Fruit fly (Drosophila melanogaster): ENCODE results near the gene CG32459.
A peak's percentile ranks its signal among the peaks of the same experiment; 100 is the strongest.

The CG32459 gene

dm6 chr3L:22851172-22852128 lies 4.4 kb downstream of the CG32459 start (continued):
- TF ChIP-seq achi (GFP tag; optimal IDR thresholded peaks at IDR 0.05) (peak; percentile 54), CG15336 (GFP tag; IDR thresholded peaks at IDR 0.05) (peak; percentile 38; the same call in 1 of the 2 replicates), CG6854 (GFP tag; optimal IDR thresholded peaks at IDR 0.05) (peak; percentile 90), CG34406 (GFP tag; optimal IDR thresholded peaks at IDR 0.05) (peak; percentile 61), Sox15 (GFP tag; optimal IDR thresholded peaks at IDR 0.05) (no peak), Hr4 (GFP tag; optimal IDR thresholded peaks at IDR 0.05) (no peak), CG3032 (tag; optimal IDR thresholded peaks at IDR 0.05) (peak; percentile 77), acj6 (GFP tag; optimal IDR thresholded peaks at IDR 0.05) (peak; percentile 6), Smox (GFP tag; optimal IDR thresholded peaks at IDR 0.05) (no peak), Blimp-1 (GFP tag; optimal IDR thresholded peaks at IDR 0.05) (peak; percentile 97), pdm3 (GFP tag; optimal IDR thresholded peaks at IDR 0.05) (peak; percentile 58)

dm6 chr3L:22848940-22849339 lies 6.9 kb downstream of the CG32459 start:
- peak; percentile 86 for TF ChIP-seq dsx (GFP tag; optimal IDR thresholded peaks at IDR 0.05; ENCODE audit: poor library complexity, severe bottlenecking)
- TF ChIP-seq CG11294 (GFP tag; IDR thresholded peaks at IDR 0.05) = no peak

- TF ChIP-seq Sox15 (GFP tag; optimal IDR thresholded peaks at IDR 0.05) (no peak), CG16779 (tag; optimal IDR thresholded peaks at IDR 0.05) (peak; percentile 27), CG34406 (GFP tag; optimal IDR thresholded peaks at IDR 0.05) (no peak), Hr4 (GFP tag; optimal IDR thresholded peaks at IDR 0.05) (no peak), CG10669 (GFP tag; optimal IDR thresholded peaks at IDR 0.05) (peak; percentile 3), esn (GFP tag; optimal IDR thresholded peaks at IDR 0.05) (no peak), CG8319 (GFP tag; optimal IDR thresholded peaks at IDR 0.05) (no peak), vri (GFP tag; optimal IDR thresholded peaks at IDR 0.05) (peak; percentile 10), ss (GFP tag; optimal IDR thresholded peaks at IDR 0.05) (peak; percentile 54 to 57), CG6854 (GFP tag; optimal IDR thresholded peaks at IDR 0.05) (peak; percentile 37), eg (GFP tag; IDR thresholded peaks at IDR 0.05) (peak; percentile 40; the same call in 2 of the 3 replicates), dsx (GFP tag; optimal IDR thresholded peaks at IDR 0.05; ENCODE audit: poor library complexity, severe bottlenecking) (peak; percentile 63), CG11902 (GFP tag; optimal IDR thresholded peaks at IDR 0.05) (no peak), fd85E (GFP tag; optimal IDR thresholded peaks at IDR 0.05) (no peak), achi (GFP tag; optimal IDR thresholded peaks at IDR 0.05) (peak; percentile 14), CG31627 (GFP tag; optimal IDR thresholded peaks at IDR 0.05) (no peak), Ets21C (GFP tag; optimal IDR thresholded peaks at IDR 0.05) (no peak), CG6808 (GFP tag; optimal IDR thresholded peaks at IDR 0.05) (peak; percentile 64), CG1621 (tag; optimal IDR thresholded peaks at IDR 0.05) (no peak), net (GFP tag; optimal IDR thresholded peaks at IDR 0.05) (peak; percentile 25), CG3919 (GFP tag; optimal IDR thresholded peaks at IDR 0.05) (peak; percentile 1), CG6792 (GFP tag; optimal IDR thresholded peaks at IDR 0.05) (no peak), CG6163 (GFP tag; IDR thresholded peaks at IDR 0.05) (0 out of 3 replicates have a peak, but pooled peaks have one; percentile 23), Sox102F (GFP tag; optimal IDR thresholded peaks at IDR 0.05) (no peak), Hr39 (GFP tag; optimal IDR thresholded peaks at IDR 0.05) (no peak), Smox (GFP tag; optimal IDR thresholded peaks at IDR 0.05) (no peak), Sox14 (GFP tag; optimal IDR thresholded peaks at IDR 0.05) (peak; percentile 9), CG15336 (GFP tag; IDR thresholded peaks at IDR 0.05) (no peak), Eip78C (GFP tag) (peak; percentile 82), CG8119 (GFP tag; IDR thresholded peaks at IDR 0.05) (0 out of 3 replicates have a peak, but pooled peaks have one; percentile 19), CG8632 (GFP tag; optimal IDR thresholded peaks at IDR 0.05) (no peak), Eip93F (GFP tag; optimal IDR thresholded peaks at IDR 0.05) (no peak), fkh (GFP tag; optimal IDR thresholded peaks at IDR 0.05) (no peak), dac (GFP tag; optimal IDR thresholded peaks at IDR 0.05) (no peak), Gug (GFP tag; IDR thresholded peaks at IDR 0.05) (no peak), svp (GFP tag) (peak; percentile 67), topi (GFP tag; optimal IDR thresholded peaks at IDR 0.05) (peak; percentile 9), CG9139 (GFP tag; optimal IDR thresholded peaks at IDR 0.05) (peak; percentile 31), CG10631 (GFP tag; optimal IDR thresholded peaks at IDR 0.05) (no peak), CG6276 (GFP tag; optimal IDR thresholded peaks at IDR 0.05) (peak; percentile 32)
Measured at dm6 chr3L:22847679-22848118, 8.2 kb downstream of the CG32459 start.

Data from whole organism, prepupa.